Fruit fly (Drosophila melanogaster) whole organism, embryonic: ENCODE data around the gene CG4462.

Source experiments
- Atf6 ChIP-seq: fragments of 200-800 bp; sonication (Bioruptor generic); IDR thresholded peaks from 2 replicates; pipeline ENCODE4 v1.3.6; 2022; ENCODE audit warnings: missing biosample characterization, missing genetic modification characterization
- CG10209 ChIP-seq: fragments of 200-800 bp; sonication (Bioruptor generic); optimal IDR thresholded peaks from 3 replicates; lab custom pipeline; 2017; ENCODE audit warnings: missing biosample characterization, mild to moderate bottlenecking, missing genetic modification characterization, missing genetic modification reagents
- CG10462 ChIP-seq: fragments of 200-800 bp; sonication (Bioruptor generic); optimal IDR thresholded peaks from 2 replicates; lab custom pipeline; 2016; ENCODE audit warnings: missing biosample characterization, missing genetic modification characterization
- CG11398 ChIP-seq: fragments of 200-800 bp; sonication (Bioruptor generic); optimal IDR thresholded peaks from 2 replicates; lab custom pipeline; 2016; ENCODE audit warnings: missing biosample characterization, missing genetic modification characterization
- CG15479 ChIP-seq: fragments of 200-800 bp; sonication (Bioruptor generic); optimal IDR thresholded peaks from 3 replicates; lab custom pipeline; 2019; ENCODE audit warnings: missing biosample characterization, mild to moderate bottlenecking, missing genetic modification characterization, moderate library complexity
- CG15696 ChIP-seq: fragments of 200-800 bp; sonication (Bioruptor generic); optimal IDR thresholded peaks from 2 replicates; lab custom pipeline; 2019; ENCODE audit warnings: missing biosample characterization, mild to moderate bottlenecking, missing genetic modification characterization, moderate library complexity
- CG17361 ChIP-seq: fragments of 200-800 bp; sonication (Bioruptor generic); IDR thresholded peaks from 3 replicates; pipeline ENCODE4 v1.3.6; 2022; ENCODE audit warnings: missing biosample characterization, missing genetic modification characterization
- CG17612 ChIP-seq: fragments of 200-800 bp; sonication (Bioruptor generic); IDR thresholded peaks from 2 replicates; pipeline ENCODE4 v1.3.6; 2022; ENCODE audit warnings: missing biosample characterization, missing genetic modification characterization
- CG17829 ChIP-seq: fragments of 200-800 bp; optimal IDR thresholded peaks from 2 replicates; lab custom pipeline; 2019; ENCODE audit warnings: missing biosample characterization, mild to moderate bottlenecking, missing genetic modification characterization, moderate library complexity
- CG1792 ChIP-seq: fragments of 200-800 bp; sonication (Bioruptor generic); optimal IDR thresholded peaks from 2 replicates; lab custom pipeline; 2016; ENCODE audit warnings: missing biosample characterization, missing genetic modification characterization
- CG3163 ChIP-seq: fragments of 200-800 bp; sonication (Bioruptor generic); optimal IDR thresholded peaks from 3 replicates; lab custom pipeline; 2016; ENCODE audit warnings: missing biosample characterization, missing genetic modification characterization
- CG3838 ChIP-seq: fragments of 200-800 bp; sonication (Bioruptor generic); optimal IDR thresholded peaks from 3 replicates; lab custom pipeline; 2016; ENCODE audit warnings: missing biosample characterization, missing genetic modification characterization
- CG6765 ChIP-seq: fragments of 200-800 bp; sonication (Bioruptor generic); optimal IDR thresholded peaks from 3 replicates; lab custom pipeline; 2017; ENCODE audit warnings: missing biosample characterization, mild to moderate bottlenecking, missing genetic modification characterization
- CG7271 ChIP-seq: fragments of 200-800 bp; sonication (Bioruptor generic); optimal IDR thresholded peaks from 2 replicates; lab custom pipeline; 2018; ENCODE audit warnings: missing biosample characterization, mild to moderate bottlenecking, missing genetic modification characterization, moderate library complexity
- CG7839 ChIP-seq: fragments of 200-800 bp; sonication (Bioruptor generic); optimal IDR thresholded peaks from 3 replicates; lab custom pipeline; 2018; ENCODE audit warnings: missing biosample characterization, mild to moderate bottlenecking, missing genetic modification characterization, moderate library complexity
- CG8089 ChIP-seq: fragments of 200-800 bp; sonication (Bioruptor generic); optimal IDR thresholded peaks from 3 replicates; lab custom pipeline; 2016; ENCODE audit warnings: missing biosample characterization, missing genetic modification characterization
- CG8290 ChIP-seq, 3 experiments: fragments of 200-800 bp; sonication (Bioruptor generic); optimal IDR thresholded peaks; 2 replicates each; lab custom pipeline; 2016 to 2019; ENCODE audit warnings: missing biosample characterization in 3 of 3, missing genetic modification characterization in 3 of 3, mild to moderate bottlenecking in 2 of 3, moderate library complexity in 1 of 3
- CG8944 ChIP-seq: fragments of 200-800 bp; sonication (Bioruptor generic); optimal IDR thresholded peaks from 3 replicates; lab custom pipeline; 2016; ENCODE audit warnings: missing biosample characterization, missing genetic modification characterization
- D ChIP-seq, 2 experiments: fragments of 200-800 bp in 1 of 2; fragments of >200 bp in 1 of 2; sonication (Bioruptor generic) in 1 of 2; optimal IDR thresholded peaks; 2 replicates in 1 of 2; 3 replicates in 1 of 2; lab custom pipeline; 2017; ENCODE audit warnings: mild to moderate bottlenecking in 1 of 2, missing biosample characterization in 1 of 2, missing genetic modification characterization in 1 of 2, missing genetic modification reagents in 1 of 2
- D19A ChIP-seq: fragments of 200-800 bp; optimal IDR thresholded peaks from 3 replicates; lab custom pipeline; 2019; ENCODE audit warnings: missing biosample characterization, mild to moderate bottlenecking, missing genetic modification characterization, moderate library complexity
- Dek ChIP-seq: fragments of 200-800 bp; sonication (Bioruptor generic); optimal IDR thresholded peaks from 3 replicates; lab custom pipeline; 2019; ENCODE audit warnings: missing biosample characterization, mild to moderate bottlenecking, missing genetic modification characterization, moderate library complexity
- Dll ChIP-seq: fragments of 200-800 bp; sonication (Bioruptor generic); IDR thresholded peaks from 4 replicates; pipeline ENCODE4 v1.3.6; 2022; ENCODE audit warnings: missing biosample characterization, missing genetic modification characterization; ENCODE audit not compliant: partially characterized antibody
- Eip74EF ChIP-seq, 2 experiments: fragments of 200-800 bp in 1 of 2; fragments of >200 bp in 1 of 2; sonication (Bioruptor generic) in 1 of 2; optimal IDR thresholded peaks; 2 replicates each; lab custom pipeline; 2017 to 2019; ENCODE audit warnings: missing biosample characterization in 2 of 2, missing genetic modification characterization in 2 of 2, mild to moderate bottlenecking in 1 of 2, moderate library complexity in 1 of 2
- Ets65A ChIP-seq: fragments of 200-800 bp; sonication (Bioruptor generic); peaks from one replicate; lab custom pipeline; 2016; ENCODE audit warnings: missing biosample characterization, missing genetic modification characterization
- Fer1 ChIP-seq: fragments of 200-800 bp; sonication (Bioruptor generic); optimal IDR thresholded peaks from 2 replicates; lab custom pipeline; 2017; ENCODE audit warnings: missing biosample characterization, mild to moderate bottlenecking, missing genetic modification characterization
- Mes4 ChIP-seq: fragments of 200-800 bp; sonication (Bioruptor generic); optimal IDR thresholded peaks from 2 replicates; lab custom pipeline; 2016; ENCODE audit warnings: missing biosample characterization, missing genetic modification characterization
- Mrtf ChIP-seq: fragments of 200-800 bp; sonication (Bioruptor generic); IDR thresholded peaks from 3 replicates; pipeline ENCODE4 v1.3.6; 2022; ENCODE audit warnings: missing biosample characterization, missing genetic modification characterization
- NFAT ChIP-seq: fragments of 200-800 bp; sonication (Bioruptor generic); IDR thresholded peaks from 2 replicates; pipeline ENCODE4 v1.3.6; 2022; ENCODE audit warnings: missing biosample characterization, missing genetic modification characterization
- NK7.1 ChIP-seq: fragments of 200-800 bp; sonication (Bioruptor generic); optimal IDR thresholded peaks from 3 replicates; lab custom pipeline; 2016; ENCODE audit warnings: missing biosample characterization, missing genetic modification characterization
- Ravus ChIP-seq: fragments of 200-800 bp; sonication (Bioruptor generic); IDR thresholded peaks from 2 replicates; pipeline ENCODE4 v1.3.6; 2022; ENCODE audit warnings: missing biosample characterization, missing genetic modification characterization
- abd-A ChIP-seq: fragments of 200-800 bp; sonication (Bioruptor generic); optimal IDR thresholded peaks from 3 replicates; lab custom pipeline; 2019; ENCODE audit warnings: missing biosample characterization, mild to moderate bottlenecking, missing genetic modification characterization, moderate library complexity
- ap ChIP-seq: fragments of 200-800 bp; sonication (Bioruptor generic); IDR thresholded peaks from 2 replicates; pipeline ENCODE4 v1.3.6; 2022; ENCODE audit warnings: missing biosample characterization, missing genetic modification characterization
- br ChIP-seq: fragments of >200 bp; optimal IDR thresholded peaks from 2 replicates; lab custom pipeline; 2017
- insv ChIP-seq, 2 experiments: fragments of 200-800 bp; sonication (Bioruptor generic); optimal IDR thresholded peaks; 3 replicates each; lab custom pipeline; 2016 to 2018; ENCODE audit warnings: missing biosample characterization in 2 of 2, missing genetic modification characterization in 2 of 2
- inv ChIP-seq: fragments of 200-800 bp; sonication (Bioruptor generic); IDR thresholded peaks from 2 replicates; pipeline ENCODE4 v1.3.6; 2022; ENCODE audit warnings: missing biosample characterization, missing genetic modification characterization; ENCODE audit not compliant: partially characterized antibody
- lilli ChIP-seq: fragments of 200-800 bp; sonication (Bioruptor generic); optimal IDR thresholded peaks from 3 replicates; lab custom pipeline; 2016; ENCODE audit warnings: missing biosample characterization, missing genetic modification characterization
- lola ChIP-seq, 3 experiments: fragments of >200 bp in 2 of 3; fragments of 200-800 bp in 1 of 3; sonication (Bioruptor generic) in 1 of 3; optimal IDR thresholded peaks; 2 replicates each; lab custom pipeline; 2017 to 2019; ENCODE audit warnings: missing biosample characterization in 3 of 3, missing genetic modification characterization in 3 of 3, mild to moderate bottlenecking in 1 of 3, moderate library complexity in 1 of 3
- pfk ChIP-seq: fragments of 200-800 bp; sonication (Bioruptor generic); optimal IDR thresholded peaks from 2 replicates; lab custom pipeline; 2018; ENCODE audit warnings: missing biosample characterization, mild to moderate bottlenecking, missing genetic modification characterization, moderate library complexity
- ro ChIP-seq: fragments of 200-800 bp; sonication (Bioruptor generic); IDR thresholded peaks from 2 replicates; pipeline ENCODE4 v1.3.6; 2022; ENCODE audit warnings: missing biosample characterization, missing genetic modification characterization
- tio ChIP-seq: fragments of 200-800 bp; sonication (Bioruptor generic); optimal IDR thresholded peaks from 2 replicates; lab custom pipeline; 2017; ENCODE audit warnings: missing biosample characterization, missing genetic modification characterization, inconsistent platforms

Gene CG4462

dm6 chr3R:19925271-19925670 lies at the start of gene CG4462:
CG4462 (minus strand) TSS chr3R:19925371.
- TF ChIP-seq CG1792 (GFP tag; lab: Kevin White, UChicago) (no peak), CG17612 (no peak), lilli (GFP tag; lab: Kevin White, UChicago) (no peak), CG11398 (GFP tag; lab: Kevin White, UChicago) (no peak), insv (GFP tag; optimal IDR thresholded peaks at IDR 0.05; lab: Kevin White, UChicago) (peak in 1 of 2 experiments; percentile 20), CG3163 (GFP tag; lab: Kevin White, UChicago) (no peak), CG7839 (no peak), CG10462 (GFP tag; lab: Kevin White, UChicago) (no peak), Dek (tag; lab: Kevin White, UChicago) (no peak)
- TF ChIP-seq, all 482 proteins: peak for 1

- TF ChIP-seq ro: no peak
Measured at dm6 chr3R:19972598-19972997, 47.4 kb upstream of the CG4462 start, which contains the start of gene CG31213. CG31213 (plus strand) TSS chr3R:19972898.

dm6 chr3R:19968695-19969094 lies 43.5 kb upstream of the CG4462 start:
- TF ChIP-seq Ets65A (GFP tag; lab: Kevin White, UChicago) (peak; percentile 91), D (optimal IDR thresholded peaks at IDR 0.05; lab: Kevin White, UChicago) (no peak), D (GFP tag; optimal IDR thresholded peaks at IDR 0.05; lab: Kevin White, UChicago) (no peak)

- no peak for TF ChIP-seq CG17829 (tag; lab: Kevin White, UChicago)
- TF ChIP-seq Eip74EF (GFP tag; optimal IDR thresholded peaks at IDR 0.05; lab: Kevin White, UChicago): no peak
- TF ChIP-seq CG15479 (GFP tag; lab: Kevin White, UChicago): no peak
- TF ChIP-seq CG3838 (GFP tag; lab: Kevin White, UChicago): no peak
- no peak for TF ChIP-seq CG17361
- no peak for TF ChIP-seq br (lab: Kevin White, UChicago)
- no peak for TF ChIP-seq Dll (GFP tag; lab: Robert Waterston, UW)
- TF ChIP-seq NK7.1 (GFP tag; lab: Kevin White, UChicago): no peak
- no peak for TF ChIP-seq CG10209
- TF ChIP-seq Atf6 (GFP tag; lab: Robert Waterston, UW): no peak
- TF ChIP-seq CG6765 (GFP tag; lab: Kevin White, UChicago): no peak
- no peak for TF ChIP-seq Ravus (GFP tag; lab: Robert Waterston, UW)
- no peak for TF ChIP-seq Mrtf (GFP tag; lab: Robert Waterston, UW)
- TF ChIP-seq abd-A (tag; lab: Kevin White, UChicago): no peak
- TF ChIP-seq tio (GFP tag; lab: Kevin White, UChicago): no peak
- TF ChIP-seq lola (GFP tag; optimal IDR thresholded peaks at IDR 0.05; lab: Kevin White, UChicago): no peak
- TF ChIP-seq Fer1 (GFP tag; lab: Kevin White, UChicago): no peak
- TF ChIP-seq ap: no peak
- no peak for TF ChIP-seq CG8089 (GFP tag; lab: Kevin White, UChicago)
Measured at dm6 chr3R:19948143-19948542, 23.0 kb upstream of the CG4462 start, which contains the start of gene CG4783. CG4783 (plus strand) TSS chr3R:19948443.

dm6 chr3R:19942312-19942711 lies 17.1 kb upstream of the CG4462 start, which contains the start of gene CG46042:
CG46042 (minus strand) TSS chr3R:19942412.
- TF ChIP-seq CG7271 (no peak), inv (GFP tag; lab: Robert Waterston, UW) (no peak), NFAT (GFP tag; lab: Robert Waterston, UW) (no peak), CG15696 (tag; lab: Kevin White, UChicago) (no peak), CG8944 (GFP tag; lab: Kevin White, UChicago) (no peak), CG8290 (GFP tag; optimal IDR thresholded peaks at IDR 0.05; lab: Kevin White, UChicago) (no peak), CG8290 (tag; optimal IDR thresholded peaks at IDR 0.05; lab: Kevin White, UChicago) (no peak), Mes4 (no peak), pfk (no peak), D19A (tag; lab: Kevin White, UChicago) (no peak)
- TF ChIP-seq, all 482 proteins: peak for 0
